Worm (Caenorhabditis elegans): ENCODE data around the gene ykt-6.

Gene ykt-6

ce11 chrIII:7290462-7290861 lies 3.1 kb upstream of the ykt-6 start, which contains the start of gene algn-11:
Gene algn-11 (minus strand): TSS chrIII:7290562.
- TF ChIP-seq elt-3 (tag; optimal IDR thresholded peaks at IDR 0.05) = no peak
- no peak for TF ChIP-seq nhr-19 (GFP tag; conservative IDR thresholded peaks at IDR 0.05)

ce11 chrIII:7285783-7286182 lies 1.6 kb downstream of the ykt-6 start, which contains the start of gene pho-5:
Gene pho-5 (minus strand): TSS chrIII:7285883.
- no peak for TF ChIP-seq ceh-8 (GFP tag; optimal IDR thresholded peaks at IDR 0.05)
- no peak for TF ChIP-seq C34B4.2 (tag; optimal IDR thresholded peaks at IDR 0.05)
- no peak for TF ChIP-seq efl-3 (GFP tag; optimal IDR thresholded peaks at IDR 0.05)
- no peak for TF ChIP-seq unc-30 (tag; optimal IDR thresholded peaks at IDR 0.05)
- TF ChIP-seq isw-1 (GFP tag; IDR thresholded peaks at IDR 0.05) = no peak
- no peak for TF ChIP-seq nhr-76 (tag; optimal IDR thresholded peaks at IDR 0.05)

- TF ChIP-seq sox-4 (tag; optimal IDR thresholded peaks at IDR 0.05) (no peak), unc-130 (tag; optimal IDR thresholded peaks at IDR 0.05) (no peak), unc-30 (tag; optimal IDR thresholded peaks at IDR 0.05) (no peak), ceh-90 (tag; optimal IDR thresholded peaks at IDR 0.05) (no peak), mep-1 (tag; optimal IDR thresholded peaks at IDR 0.05) (no peak), fkh-10 (GFP tag; optimal IDR thresholded peaks at IDR 0.05) (no peak), tbx-2 (tag; optimal IDR thresholded peaks at IDR 0.05) (no peak), lsy-2 (tag; optimal IDR thresholded peaks at IDR 0.05) (peak in 1 of 2 experiments; percentile 77), vab-15 (tag; optimal IDR thresholded peaks at IDR 0.05) (no peak), nhr-76 (tag; optimal IDR thresholded peaks at IDR 0.05) (no peak), efl-1 (optimal IDR thresholded peaks at IDR 0.05) (peak in 1 of 2 experiments; percentile 29), efl-1 (GFP tag; optimal IDR thresholded peaks at IDR 0.05 in 1 of 2) (no peak), xbp-1 (tag; optimal IDR thresholded peaks at IDR 0.05) (no peak), isw-1 (GFP tag; IDR thresholded peaks at IDR 0.05) (no peak), nhr-84 (tag; optimal IDR thresholded peaks at IDR 0.05) (no peak), dpl-1 (GFP tag; optimal IDR thresholded peaks at IDR 0.05) (peak in 1 of 3 experiments; percentile 26), lin-35 (GFP tag; optimal IDR thresholded peaks at IDR 0.05) (peak in 1 of 2 experiments; percentile 46), lin-39 (tag; optimal IDR thresholded peaks at IDR 0.05) (no peak), nhr-237 (tag; optimal IDR thresholded peaks at IDR 0.05) (no peak), blmp-1 (tag; optimal IDR thresholded peaks at IDR 0.05) (peak; percentile 5), tlp-1 (tag; optimal IDR thresholded peaks at IDR 0.05) (no peak), ceh-8 (GFP tag; optimal IDR thresholded peaks at IDR 0.05) (no peak), ets-5 (GFP tag; IDR thresholded peaks at IDR 0.05) (no peak), fkh-4 (tag; optimal IDR thresholded peaks at IDR 0.05; ENCODE audit: borderline replicate concordance) (no peak), mdl-1 (tag; optimal IDR thresholded peaks at IDR 0.05) (no peak), egl-27 (tag; optimal IDR thresholded peaks at IDR 0.05) (no peak)
Observed at ce11 chrIII:7281179-7281578, 6.2 kb downstream of the ykt-6 start, which contains the start of gene B0361.3. Gene B0361.3 (plus strand): TSS chrIII:7281462.

- TF ChIP-seq ceh-63 (GFP tag; optimal IDR thresholded peaks at IDR 0.05) (no peak), ces-1 (GFP tag; optimal IDR thresholded peaks at IDR 0.05) (no peak), lir-3 (tag; optimal IDR thresholded peaks at IDR 0.05; ENCODE audit: poor library complexity) (no peak), sptf-1 (tag; optimal IDR thresholded peaks at IDR 0.05) (no peak), nhr-20 (tag; optimal IDR thresholded peaks at IDR 0.05) (peak; percentile 64), lin-15B (tag; optimal IDR thresholded peaks at IDR 0.05) (no peak), C16A3.4 (tag; optimal IDR thresholded peaks at IDR 0.05) (peak; percentile 78), unc-86 (tag; optimal IDR thresholded peaks at IDR 0.05) (no peak), C34B4.2 (tag; optimal IDR thresholded peaks at IDR 0.05) (no peak), lin-39 (tag; optimal IDR thresholded peaks at IDR 0.05) (no peak), dpl-1 (GFP tag; optimal IDR thresholded peaks at IDR 0.05) (peak; percentile 41 to 65 (median 64)), mep-1 (tag; optimal IDR thresholded peaks at IDR 0.05) (peak; percentile 26), lsy-2 (tag; optimal IDR thresholded peaks at IDR 0.05) (peak; percentile 49 to 85), fkh-4 (tag; optimal IDR thresholded peaks at IDR 0.05; ENCODE audit: borderline replicate concordance) (no peak), nhr-12 (tag; optimal IDR thresholded peaks at IDR 0.05) (no peak), nhr-84 (tag; optimal IDR thresholded peaks at IDR 0.05) (no peak), sup-37 (GFP tag; optimal IDR thresholded peaks at IDR 0.05) (no peak), fos-1 (tag; optimal IDR thresholded peaks at IDR 0.05) (peak; percentile 64), dsc-1 (tag; optimal IDR thresholded peaks at IDR 0.05) (peak; percentile 3), nhr-47 (tag; optimal IDR thresholded peaks at IDR 0.05) (peak; percentile 74), nhr-85 (tag) (no peak), mef-2 (tag; optimal IDR thresholded peaks at IDR 0.05) (no peak), F16B12.6 (tag; optimal IDR thresholded peaks at IDR 0.05) (no peak), fkh-8 (tag; optimal IDR thresholded peaks at IDR 0.05) (peak; percentile 65), C04F5.9 (tag; optimal IDR thresholded peaks at IDR 0.05) (no peak), mdl-1 (tag; optimal IDR thresholded peaks at IDR 0.05) (peak in 1 of 2 experiments; percentile 37)
Observed at ce11 chrIII:7278491-7278890, 8.9 kb downstream of the ykt-6 start.

Measured in whole organism, L1 larva.